Worm (Caenorhabditis elegans): ENCODE measurements around the gene pot-3.

Gene pot-3

ce11 chrIII:13768074-13768662 lies 11.8 kb upstream of the pot-3 start, which contains the start of gene rml-1:
Gene rml-1, minus strand, starts transcription at chrIII:13768092.
- TF ChIP-seq pha-4 (tag; optimal IDR thresholded peaks at IDR 0.05) (peak; percentile 1), nhr-25 (tag; optimal IDR thresholded peaks at IDR 0.05) (no peak), hmg-11 (tag; optimal IDR thresholded peaks at IDR 0.05) (peak; percentile 5)

DNA sequence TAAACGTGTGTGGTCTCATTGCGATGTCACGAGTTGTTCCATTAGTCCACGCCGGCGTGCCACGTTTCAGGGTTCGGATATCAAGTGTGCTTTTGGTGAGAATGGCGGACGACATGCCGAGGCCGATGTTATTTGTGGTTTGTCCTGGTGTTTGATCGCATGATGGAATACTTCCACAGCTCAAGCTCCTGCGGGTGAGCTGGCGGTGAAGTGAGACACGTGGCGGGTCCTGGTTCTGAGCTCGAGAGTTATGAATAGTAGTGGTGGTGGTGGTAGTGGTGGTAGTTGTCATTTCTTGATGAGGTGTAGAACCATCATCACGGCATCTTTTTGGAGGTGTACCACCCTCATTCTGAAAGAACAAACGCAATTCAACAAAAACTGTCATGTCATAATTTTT lies 10.0 kb upstream of the pot-3 start:
- TF ChIP-seq aly-2 (tag; optimal IDR thresholded peaks at IDR 0.05), result no peak
- no peak for TF ChIP-seq egl-5 (tag; optimal IDR thresholded peaks at IDR 0.05)
- TF ChIP-seq tbx-2 (tag; optimal IDR thresholded peaks at IDR 0.05), result no peak
- no peak for TF ChIP-seq nhr-76 (tag; optimal IDR thresholded peaks at IDR 0.05)

DNA sequence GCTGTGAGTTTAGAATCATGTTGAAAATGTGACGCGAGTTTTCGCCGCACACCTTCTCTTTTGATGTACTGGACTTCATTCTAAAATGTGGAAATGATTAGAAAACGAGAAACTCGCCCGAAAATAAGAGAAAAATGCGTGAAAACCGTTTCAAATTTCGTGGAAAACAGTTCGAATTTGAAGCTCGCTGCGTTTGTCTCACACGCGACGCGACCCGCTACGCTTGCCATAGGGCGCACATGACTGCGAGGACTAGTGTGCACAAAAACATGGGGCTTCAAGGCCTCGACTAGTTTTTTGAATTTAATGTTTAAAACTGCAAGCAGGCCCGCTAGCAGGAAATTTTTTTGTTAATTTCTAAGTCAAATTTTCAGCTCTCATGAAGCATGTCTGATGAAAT lies 8.9 kb upstream of the pot-3 start, which contains the start of the genes cyk-4 and pdr-1:
TSS of gene cyk-4 (minus strand) at position 80 of the 400 bp plus-strand sequence.
TSS of gene pdr-1 (plus strand) at position 369 of the 400 bp plus-strand sequence.
- peak; percentile 89 for TF ChIP-seq lin-15B (tag; optimal IDR thresholded peaks at IDR 0.05)
- peak; percentile 57 for TF ChIP-seq nhr-25 (tag; optimal IDR thresholded peaks at IDR 0.05)
- TF ChIP-seq ceh-82 (tag; optimal IDR thresholded peaks at IDR 0.05), result no peak
- TF ChIP-seq elt-2 (tag; optimal IDR thresholded peaks at IDR 0.05), result no peak
- no peak for TF ChIP-seq unc-39 (tag; optimal IDR thresholded peaks at IDR 0.05)
- peak; percentile 32 for TF ChIP-seq pqm-1 (tag; optimal IDR thresholded peaks at IDR 0.05)
- peak; percentile 26 for TF ChIP-seq ama-1 (optimal IDR thresholded peaks at IDR 0.05)
- TF ChIP-seq lin-39 (tag; optimal IDR thresholded peaks at IDR 0.05), result peak; percentile 62
- TF ChIP-seq nhr-23 (tag; optimal IDR thresholded peaks at IDR 0.05), result peak; percentile 71
- TF ChIP-seq nhr-43 (tag; optimal IDR thresholded peaks at IDR 0.05; ENCODE audit: poor library complexity, severe bottlenecking), result peak; percentile 25
- TF ChIP-seq nfya-1 (tag; optimal IDR thresholded peaks at IDR 0.05; ENCODE audit: insufficient read depth), result peak; percentile 80

- no peak for TF ChIP-seq eor-1 (tag; optimal IDR thresholded peaks at IDR 0.05)
- no peak for TF ChIP-seq ceh-16 (tag; optimal IDR thresholded peaks at IDR 0.05)
- no peak for TF ChIP-seq skn-1 (tag; optimal IDR thresholded peaks at IDR 0.05)
- TF ChIP-seq hmg-11 (tag; optimal IDR thresholded peaks at IDR 0.05), result no peak
- no peak for TF ChIP-seq pha-4 (tag; optimal IDR thresholded peaks at IDR 0.05)
- TF ChIP-seq pqm-1 (tag; optimal IDR thresholded peaks at IDR 0.05), result no peak
- TF ChIP-seq daf-12 (tag; optimal IDR thresholded peaks at IDR 0.05), result no peak
- no peak for TF ChIP-seq nhr-23 (tag; optimal IDR thresholded peaks at IDR 0.05)
- no peak for TF ChIP-seq nhr-11 (tag; optimal IDR thresholded peaks at IDR 0.05)
Measured at ce11 chrIII:13772876-13773275, 7.1 kb upstream of the pot-3 start, which contains the start of gene mdt-29. Gene mdt-29, plus strand, starts transcription at chrIII:13773176.

- TF ChIP-seq ZK546.5 (tag; optimal IDR thresholded peaks at IDR 0.05) (peak; percentile 30), eor-1 (tag; optimal IDR thresholded peaks at IDR 0.05) (peak in 1 of 2 experiments; percentile 73), nhr-76 (tag; optimal IDR thresholded peaks at IDR 0.05) (peak; percentile 37), nhr-77 (tag; optimal IDR thresholded peaks at IDR 0.05) (no peak)
Measured at ce11 chrIII:13778816-13779215, 1.2 kb upstream of the pot-3 start.

- TF ChIP-seq lsy-12 (tag; optimal IDR thresholded peaks at IDR 0.05) (peak; percentile 34), skn-1 (tag; optimal IDR thresholded peaks at IDR 0.05) (no peak)
Measured at ce11 chrIII:13779360-13780093, 488 bp upstream of the pot-3 start.

All from whole organism, L3 larva.